Fruit fly (Drosophila melanogaster) whole organism: ENCODE data around the gene RpS27A.

ENCODE experiments used
- CG8478 ChIP-seq: fragments of >200 bp; optimal IDR thresholded peaks from 2 replicates; lab custom pipeline; 2018; ENCODE audit warnings: inconsistent platforms
- Dll ChIP-seq: fragments of >200 bp; optimal IDR thresholded peaks from 2 replicates; lab custom pipeline; 2017
- pan ChIP-seq: fragments of >200 bp; optimal IDR thresholded peaks from 2 replicates; lab custom pipeline; 2017

- TF ChIP-seq CG8478 (lab: Kevin White, UChicago) (no peak), Dll (lab: Kevin White, UChicago) (no peak), pan (lab: Kevin White, UChicago) (no peak)
These were observed 21.3 kb upstream of the RpS27A start for dm6 chr2L:10386824-10387223.
